Fruit fly (Drosophila melanogaster): ENCODE data around the gene CG13398.

Gene CG13398

DNA sequence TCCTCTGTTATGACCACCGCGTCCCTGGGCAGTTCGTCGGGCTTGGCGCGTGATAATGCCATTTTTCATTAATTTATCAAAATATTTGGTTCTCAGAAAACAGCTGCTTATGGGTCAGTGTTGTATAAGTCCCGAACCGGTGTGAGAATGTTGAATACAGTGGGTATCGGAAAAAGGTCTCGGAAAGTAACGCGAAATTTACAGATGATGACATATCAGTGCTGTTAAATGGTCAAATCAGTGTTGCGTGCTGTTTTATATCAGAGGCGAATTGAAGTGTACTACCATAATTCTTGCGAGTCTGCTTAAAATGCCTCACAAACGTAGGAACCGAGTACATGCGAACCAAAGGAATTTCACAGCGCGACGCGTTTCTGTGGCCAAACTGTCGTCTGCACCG lies 32.4 kb downstream of the CG13398 start, which contains the start of the genes CG13392 and Rcd4 (continued):
- no peak for TF ChIP-seq Jarid2 (GFP tag; optimal IDR thresholded peaks at IDR 0.05)
- TF ChIP-seq phol (tag; optimal IDR thresholded peaks at IDR 0.05), result peak; percentile 7
- TF ChIP-seq zen (tag; optimal IDR thresholded peaks at IDR 0.05), result peak; percentile 76
- peak; percentile 26 for TF ChIP-seq CG13424 (tag; optimal IDR thresholded peaks at IDR 0.05)
- TF ChIP-seq CG33557 (GFP tag; optimal IDR thresholded peaks at IDR 0.05), result peak; percentile 5
- TF ChIP-seq CG10979 (tag; optimal IDR thresholded peaks at IDR 0.05), result peak; percentile 39
- TF ChIP-seq Oaz (GFP tag; IDR thresholded peaks at IDR 0.05), result no peak
- no peak for TF ChIP-seq CG12236 (GFP tag; optimal IDR thresholded peaks at IDR 0.05)
- TF ChIP-seq Stat92E (GFP tag; optimal IDR thresholded peaks at IDR 0.05), result peak in 1 of 3 experiments; percentile 61
- peak; percentile 71 for TF ChIP-seq shn (GFP tag; optimal IDR thresholded peaks at IDR 0.05)
- peak; percentile 32 for TF ChIP-seq nau (GFP tag; optimal IDR thresholded peaks at IDR 0.05)
- TF ChIP-seq gsb (GFP tag; IDR thresholded peaks at IDR 0.05), result 0 out of 2 replicates have a peak, but pooled peaks have one; percentile 13
- no peak for TF ChIP-seq fd64A (GFP tag; optimal IDR thresholded peaks at IDR 0.05)
- TF ChIP-seq Vsx1 (GFP tag; optimal IDR thresholded peaks at IDR 0.05), result no peak
- TF ChIP-seq Adf1 (GFP tag; IDR thresholded peaks at IDR 0.05), result no peak; the same call in 1 of the 2 replicates
- peak; percentile 48; the same call in 1 of the 2 replicates for TF ChIP-seq HLH3B (GFP tag; IDR thresholded peaks at IDR 0.05)
- TF ChIP-seq ken (GFP tag; IDR thresholded peaks at IDR 0.05), result peak; percentile 71
- peak; percentile 14 for TF ChIP-seq CG15601 (tag; optimal IDR thresholded peaks at IDR 0.05)
- peak; percentile 72 for TF ChIP-seq tin (GFP tag; optimal IDR thresholded peaks at IDR 0.05)
- TF ChIP-seq CG14860 (GFP tag; IDR thresholded peaks at IDR 0.05; ENCODE audit: partially characterized antibody), result peak; percentile 44; the same call in 2 of the 3 replicates
- TF ChIP-seq cg (GFP tag; optimal IDR thresholded peaks at IDR 0.05), result no peak
- no peak for TF ChIP-seq pan (optimal IDR thresholded peaks at IDR 0.05)
- TF ChIP-seq pan (GFP tag; optimal IDR thresholded peaks at IDR 0.05 in 1 of 2, IDR thresholded peaks at IDR 0.05 in 1 of 2), result peak in 1 of 2 experiments; percentile 58
- TF ChIP-seq pho (GFP tag; optimal IDR thresholded peaks at IDR 0.05), result peak; percentile 79
- peak; percentile 51; the same call in 2 of the 3 replicates for TF ChIP-seq knrl (GFP tag; IDR thresholded peaks at IDR 0.05; ENCODE audit: partially characterized antibody)
- peak; percentile 65 for TF ChIP-seq CG17385 (GFP tag; optimal IDR thresholded peaks at IDR 0.05)
- no peak for TF ChIP-seq dimm (GFP tag; IDR thresholded peaks at IDR 0.05)
- peak; percentile 63; the same call in 2 of the 4 replicates for TF ChIP-seq Dll (GFP tag; IDR thresholded peaks at IDR 0.05; ENCODE audit: partially characterized antibody)
- TF ChIP-seq eyg (GFP tag; optimal IDR thresholded peaks at IDR 0.05), result peak; percentile 10
- TF ChIP-seq CG14965 (GFP tag; optimal IDR thresholded peaks at IDR 0.05; ENCODE audit: borderline replicate concordance), result no peak
- TF ChIP-seq crp (GFP tag; optimal IDR thresholded peaks at IDR 0.05), result peak; percentile 60 to 91
- TF ChIP-seq cas (GFP tag; IDR thresholded peaks at IDR 0.05), result no peak
- TF ChIP-seq CG6175 (GFP tag; IDR thresholded peaks at IDR 0.05), result no peak
- no peak for TF ChIP-seq CG8359 (GFP tag; optimal IDR thresholded peaks at IDR 0.05; ENCODE audit: borderline replicate concordance)
- TF ChIP-seq Ada2b (GFP tag; IDR thresholded peaks at IDR 0.05), result peak; percentile 38
- no peak for TF ChIP-seq lov (optimal IDR thresholded peaks at IDR 0.05)
- no peak for TF ChIP-seq lov (GFP tag; IDR thresholded peaks at IDR 0.05)
- TF ChIP-seq Max (GFP tag; optimal IDR thresholded peaks at IDR 0.05), result peak; percentile 6
- no peak for TF ChIP-seq Hey (tag; optimal IDR thresholded peaks at IDR 0.05)
- no peak for TF ChIP-seq Dip2 (GFP tag; IDR thresholded peaks at IDR 0.05)
- no peak for TF ChIP-seq pita (GFP tag; optimal IDR thresholded peaks at IDR 0.05)
- peak; percentile 91 for TF ChIP-seq CG34422 (GFP tag; IDR thresholded peaks at IDR 0.05)
- no peak for TF ChIP-seq dati (GFP tag; IDR thresholded peaks at IDR 0.05)
- peak; percentile 33 for TF ChIP-seq kah (GFP tag; optimal IDR thresholded peaks at IDR 0.05)
- no peak for TF ChIP-seq fru (optimal IDR thresholded peaks at IDR 0.05)
- peak; percentile 87 for TF ChIP-seq vvl (GFP tag; IDR thresholded peaks at IDR 0.05)
- TF ChIP-seq grn (GFP tag; optimal IDR thresholded peaks at IDR 0.05), result no peak
- TF ChIP-seq tup (GFP tag; optimal IDR thresholded peaks at IDR 0.05), result peak; percentile 76
- no peak for TF ChIP-seq Atf6 (GFP tag; IDR thresholded peaks at IDR 0.05)
- no peak for TF ChIP-seq dan (GFP tag; IDR thresholded peaks at IDR 0.05)
- peak; percentile 68; the same call in 2 of the 3 replicates for TF ChIP-seq ci (GFP tag; IDR thresholded peaks at IDR 0.05)

Data from whole organism, embryonic.